Worm (Caenorhabditis elegans): ENCODE data around the gene slc-25A18.2.

slc-25A18.2 gene

ce11 chrIV:7477697-7478096 is 2.9 kb downstream of the slc-25A18.2 start (continued):
- TF ChIP-seq let-526 (GFP tag; IDR thresholded peaks at IDR 0.05) (no peak), gei-17 (GFP tag; optimal IDR thresholded peaks at IDR 0.05) (no peak), Y79H2A.3 (GFP tag; conservative IDR thresholded peaks at IDR 0.05) (no peak), pha-4 (tag; optimal IDR thresholded peaks at IDR 0.05) (no peak), egl-44 (GFP tag; IDR thresholded peaks at IDR 0.05) (no peak), F23B12.7 (tag; optimal IDR thresholded peaks at IDR 0.05; ENCODE audit: insufficient read depth) (no peak), ztf-6 (GFP tag; IDR thresholded peaks at IDR 0.05) (no peak), him-1 (tag; optimal IDR thresholded peaks at IDR 0.05) (no peak), F55B11.4 (tag; optimal IDR thresholded peaks at IDR 0.05; ENCODE audit: borderline replicate concordance, insufficient read depth) (no peak), mel-28 (tag; optimal IDR thresholded peaks at IDR 0.05; ENCODE audit: borderline replicate concordance) (no peak), T07F8.4 (tag; optimal IDR thresholded peaks at IDR 0.05) (no peak), B0035.1 (tag; optimal IDR thresholded peaks at IDR 0.05) (no peak), ccch-3 (GFP tag; optimal IDR thresholded peaks at IDR 0.05) (no peak), nhr-27 (tag; optimal IDR thresholded peaks at IDR 0.05) (no peak), atf-7 (tag; optimal IDR thresholded peaks at IDR 0.05) (no peak), F10E7.11 (tag; optimal IDR thresholded peaks at IDR 0.05) (no peak), ztf-28 (GFP tag; IDR thresholded peaks at IDR 0.05) (peak; percentile 67; the same call in 1 of the 2 replicates), ztf-18 (tag; optimal IDR thresholded peaks at IDR 0.05) (no peak), hsf-1 (GFP tag; IDR thresholded peaks at IDR 0.05) (peak; percentile 73; the same call in 1 of the 2 replicates), C17E4.6 (GFP tag; IDR thresholded peaks at IDR 0.05) (peak; percentile 59; the same call in 1 of the 2 replicates), C06A6.2 (GFP tag; conservative IDR thresholded peaks at IDR 0.05) (no peak), attf-6 (GFP tag; IDR thresholded peaks at IDR 0.05) (no peak), F57C9.4 (tag; optimal IDR thresholded peaks at IDR 0.05) (no peak), dpl-1 (GFP tag; optimal IDR thresholded peaks at IDR 0.05) (peak; percentile 98), zim-3 (tag; optimal IDR thresholded peaks at IDR 0.05) (no peak), Y53G8AR.9 (GFP tag; conservative IDR thresholded peaks at IDR 0.05) (0 out of 2 replicates have a peak, but pooled peaks have one; percentile 42), attf-3 (GFP tag; conservative IDR thresholded peaks at IDR 0.05) (no peak), B0019.2 (GFP tag; conservative IDR thresholded peaks at IDR 0.05) (peak; percentile 88), lin-26 (GFP tag; IDR thresholded peaks at IDR 0.05) (no peak), B0336.3 (GFP tag; IDR thresholded peaks at IDR 0.05) (0 out of 2 replicates have a peak, but pooled peaks have one; percentile 17), zfh-2 (GFP tag; conservative IDR thresholded peaks at IDR 0.05) (no peak), let-607 (tag; optimal IDR thresholded peaks at IDR 0.05) (no peak), ets-4 (GFP tag; optimal IDR thresholded peaks at IDR 0.05) (no peak), Y53F4B.3 (GFP tag; IDR thresholded peaks at IDR 0.05) (no peak), K12H6.12 (tag; optimal IDR thresholded peaks at IDR 0.05) (no peak), sea-2 (GFP tag; IDR thresholded peaks at IDR 0.05) (no peak), repo-1 (tag; optimal IDR thresholded peaks at IDR 0.05) (no peak), aptf-2 (GFP tag; conservative IDR thresholded peaks at IDR 0.05) (no peak), hlh-12 (tag; optimal IDR thresholded peaks at IDR 0.05) (no peak), nhr-120 (GFP tag; IDR thresholded peaks at IDR 0.05) (no peak), madf-8 (GFP tag; conservative IDR thresholded peaks at IDR 0.05) (peak; percentile 95), F33H1.4 (GFP tag; IDR thresholded peaks at IDR 0.05) (peak; percentile 98), ceh-79 (tag; optimal IDR thresholded peaks at IDR 0.05) (no peak), rpc-1 (optimal IDR thresholded peaks at IDR 0.05) (no peak), rpc-1 (tag; optimal IDR thresholded peaks at IDR 0.05) (no peak), ZK185.1 (tag; optimal IDR thresholded peaks at IDR 0.05; ENCODE audit: poor library complexity, severe bottlenecking) (no peak), ceh-100 (GFP tag; IDR thresholded peaks at IDR 0.05) (no peak), chd-7 (tag; optimal IDR thresholded peaks at IDR 0.05) (no peak), lir-1 (GFP tag; conservative IDR thresholded peaks at IDR 0.05) (peak; percentile 48; the same call in 1 of the 2 replicates)

Data from whole organism, young adult.